Worm (Caenorhabditis elegans) whole organism, mixed stage, embryonic: Measurements from ENCODE around the gene fbxb-76.

Experiments
- blmp-1 ChIP-seq: fragments of 150-350 bp; optimal IDR thresholded peaks from 2 replicates; lab custom pipeline; 2014; ENCODE audit warnings: missing biosample characterization, missing genetic modification characterization
- elt-3 ChIP-seq: fragments of 150-350 bp; optimal IDR thresholded peaks from 2 replicates; lab custom pipeline; 2014; ENCODE audit warnings: missing biosample characterization, missing genetic modification characterization
- nhr-237 ChIP-seq: fragments of 150-350 bp; optimal IDR thresholded peaks from 2 replicates; lab custom pipeline; 2014; ENCODE audit warnings: missing biosample characterization, missing genetic modification characterization
- nhr-28 ChIP-seq: fragments of 150-350 bp; optimal IDR thresholded peaks from 2 replicates; lab custom pipeline; 2014; ENCODE audit warnings: missing biosample characterization, missing genetic modification characterization
- pha-4 ChIP-seq: fragments of 150-350 bp; optimal IDR thresholded peaks from 2 replicates; lab custom pipeline; 2018; ENCODE audit warnings: missing biosample characterization, missing genetic modification reagents, missing genetic modification characterization
- snpc-4 ChIP-seq: fragments of 150-350 bp; optimal IDR thresholded peaks from 2 replicates; lab custom pipeline; 2014; ENCODE audit warnings: missing biosample characterization, missing genetic modification characterization
- sptf-1 ChIP-seq: sonication (generic microtip); optimal IDR thresholded peaks from 2 replicates; lab custom pipeline; 2017; ENCODE audit warnings: mild to moderate bottlenecking, missing genetic modification characterization, moderate library complexity, missing compliant biosample characterization
- unc-39 ChIP-seq: fragments of 150-350 bp; optimal IDR thresholded peaks from 2 replicates; lab custom pipeline; 2014; ENCODE audit warnings: missing biosample characterization, missing genetic modification characterization
- unc-62 ChIP-seq: fragments of 150-350 bp; optimal IDR thresholded peaks from 2 replicates; lab custom pipeline; 2014; ENCODE audit warnings: missing biosample characterization, missing genetic modification reagents, missing genetic modification characterization
- ztf-11 ChIP-seq: fragments of 150-350 bp; optimal IDR thresholded peaks from 2 replicates; lab custom pipeline; 2014; ENCODE audit warnings: missing biosample characterization, missing genetic modification characterization

ce11 chrIV:11359769-11360168, 19.4 kb downstream of the fbxb-76 start, which contains the start of gene klp-12:
- TF ChIP-seq nhr-28 (tag; lab: Kevin White, UChicago) = no peak
- TF ChIP-seq pha-4 = no peak
- TF ChIP-seq ztf-11 (tag; lab: Kevin White, UChicago) = no peak
- no peak for TF ChIP-seq unc-39 (tag; lab: Kevin White, UChicago)
- no peak for TF ChIP-seq nhr-237 (tag; lab: Kevin White, UChicago)
- TF ChIP-seq blmp-1 (tag; lab: Kevin White, UChicago) = no peak
- no peak for TF ChIP-seq snpc-4
- TF ChIP-seq elt-3 = no peak
- TF ChIP-seq unc-62 (GFP tag; lab: Kevin White, UChicago) = no peak
- no peak for TF ChIP-seq sptf-1
